Fruit fly (Drosophila melanogaster): ENCODE results near the gene Osi5.
A peak's percentile ranks its signal among the peaks of the same experiment; 100 is the strongest.

The Osi5 gene

dm6 chr3R:6198488-6198892 lies 28.8 kb upstream of the Osi5 start, which contains the start of gene Osi24 (continued):
- TF ChIP-seq CG11085 (GFP tag; IDR thresholded peaks at IDR 0.05) (no peak), bigmax (GFP tag; optimal IDR thresholded peaks at IDR 0.05) (no peak), Hr39 (optimal IDR thresholded peaks at IDR 0.05) (no peak), CG14667 (GFP tag; IDR thresholded peaks at IDR 0.05) (peak; percentile 55), dan (GFP tag; IDR thresholded peaks at IDR 0.05) (no peak), row (GFP tag; IDR thresholded peaks at IDR 0.05) (peak; percentile 69; the same call in 2 of the 3 replicates), CG12391 (tag; optimal IDR thresholded peaks at IDR 0.05) (no peak), pita (GFP tag; optimal IDR thresholded peaks at IDR 0.05) (no peak), CG33557 (GFP tag; optimal IDR thresholded peaks at IDR 0.05) (no peak), CG8478 (optimal IDR thresholded peaks at IDR 0.05) (no peak), abd-A (tag; optimal IDR thresholded peaks at IDR 0.05) (no peak), insv (GFP tag; optimal IDR thresholded peaks at IDR 0.05) (no peak), Asciz (GFP tag; optimal IDR thresholded peaks at IDR 0.05) (peak; percentile 61), CG8281 (tag; optimal IDR thresholded peaks at IDR 0.05) (no peak), Bteb2 (GFP tag; optimal IDR thresholded peaks at IDR 0.05) (no peak), luna (GFP tag; optimal IDR thresholded peaks at IDR 0.05) (no peak), da (GFP tag; optimal IDR thresholded peaks at IDR 0.05) (no peak), CG32767 (GFP tag; IDR thresholded peaks at IDR 0.05) (peak; percentile 59; the same call in 1 of the 2 replicates), dmrt11E (tag; optimal IDR thresholded peaks at IDR 0.05) (no peak), CG3163 (GFP tag; optimal IDR thresholded peaks at IDR 0.05) (peak; percentile 87), CG2202 (tag; optimal IDR thresholded peaks at IDR 0.05) (no peak), Sry-δ (GFP tag; optimal IDR thresholded peaks at IDR 0.05) (no peak), usp (GFP tag; optimal IDR thresholded peaks at IDR 0.05) (no peak), cg (GFP tag; optimal IDR thresholded peaks at IDR 0.05) (no peak), CHES-1-like (GFP tag; optimal IDR thresholded peaks at IDR 0.05) (peak; percentile 32), salm (tag; optimal IDR thresholded peaks at IDR 0.05) (no peak), CG3281 (GFP tag; optimal IDR thresholded peaks at IDR 0.05) (peak; percentile 13), Aef1 (GFP tag; IDR thresholded peaks at IDR 0.05) (peak; percentile 36; the same call in 1 of the 3 replicates), Dip3 (GFP tag; optimal IDR thresholded peaks at IDR 0.05) (no peak), Hmr (GFP tag; optimal IDR thresholded peaks at IDR 0.05) (peak; percentile 33), ttk (GFP tag; IDR thresholded peaks at IDR 0.05) (peak; percentile 77), CG10321 (GFP tag; IDR thresholded peaks at IDR 0.05) (no peak), ewg (GFP tag; optimal IDR thresholded peaks at IDR 0.05) (peak; percentile 52), CG33213 (GFP tag; optimal IDR thresholded peaks at IDR 0.05) (peak; percentile 3), ssp (GFP tag; IDR thresholded peaks at IDR 0.05) (peak; percentile 41; the same call in 1 of the 2 replicates), Stat92E (GFP tag; optimal IDR thresholded peaks at IDR 0.05) (no peak), CG10654 (GFP tag; optimal IDR thresholded peaks at IDR 0.05) (peak; percentile 5), CG18011 (GFP tag; optimal IDR thresholded peaks at IDR 0.05) (no peak), eve (GFP tag; optimal IDR thresholded peaks at IDR 0.05) (peak in 1 of 2 experiments; percentile 41), CG31224 (GFP tag; IDR thresholded peaks at IDR 0.05) (0 out of 2 replicates have a peak, but pooled peaks have one; percentile 29), bowl (GFP tag; IDR thresholded peaks at IDR 0.05) (no peak), BEAF-32 (GFP tag; optimal IDR thresholded peaks at IDR 0.05) (no peak), Bgb (GFP tag; IDR thresholded peaks at IDR 0.05; ENCODE audit: partially characterized antibody) (no peak), Ravus (GFP tag; IDR thresholded peaks at IDR 0.05) (peak; percentile 8; the same call in 1 of the 2 replicates), Gug (GFP tag; IDR thresholded peaks at IDR 0.05) (no peak; the same call in 3 of the 4 replicates), CG11398 (GFP tag; optimal IDR thresholded peaks at IDR 0.05) (no peak), CG6272 (GFP tag; IDR thresholded peaks at IDR 0.05) (no peak), Hr51 (GFP tag; optimal IDR thresholded peaks at IDR 0.05) (peak in 1 of 2 experiments; percentile 73), knrl (GFP tag; IDR thresholded peaks at IDR 0.05; ENCODE audit: partially characterized antibody) (no peak), CG7372 (GFP tag; IDR thresholded peaks at IDR 0.05) (peak; percentile 37; the same call in 1 of the 2 replicates), fu2 (GFP tag; optimal IDR thresholded peaks at IDR 0.05) (no peak), psq (GFP tag; optimal IDR thresholded peaks at IDR 0.05) (no peak)

Measured in whole organism, embryonic.